Fruit fly (Drosophila melanogaster): ENCODE measurements around the gene nAChRalpha7.

Gene nAChRalpha7

DNA sequence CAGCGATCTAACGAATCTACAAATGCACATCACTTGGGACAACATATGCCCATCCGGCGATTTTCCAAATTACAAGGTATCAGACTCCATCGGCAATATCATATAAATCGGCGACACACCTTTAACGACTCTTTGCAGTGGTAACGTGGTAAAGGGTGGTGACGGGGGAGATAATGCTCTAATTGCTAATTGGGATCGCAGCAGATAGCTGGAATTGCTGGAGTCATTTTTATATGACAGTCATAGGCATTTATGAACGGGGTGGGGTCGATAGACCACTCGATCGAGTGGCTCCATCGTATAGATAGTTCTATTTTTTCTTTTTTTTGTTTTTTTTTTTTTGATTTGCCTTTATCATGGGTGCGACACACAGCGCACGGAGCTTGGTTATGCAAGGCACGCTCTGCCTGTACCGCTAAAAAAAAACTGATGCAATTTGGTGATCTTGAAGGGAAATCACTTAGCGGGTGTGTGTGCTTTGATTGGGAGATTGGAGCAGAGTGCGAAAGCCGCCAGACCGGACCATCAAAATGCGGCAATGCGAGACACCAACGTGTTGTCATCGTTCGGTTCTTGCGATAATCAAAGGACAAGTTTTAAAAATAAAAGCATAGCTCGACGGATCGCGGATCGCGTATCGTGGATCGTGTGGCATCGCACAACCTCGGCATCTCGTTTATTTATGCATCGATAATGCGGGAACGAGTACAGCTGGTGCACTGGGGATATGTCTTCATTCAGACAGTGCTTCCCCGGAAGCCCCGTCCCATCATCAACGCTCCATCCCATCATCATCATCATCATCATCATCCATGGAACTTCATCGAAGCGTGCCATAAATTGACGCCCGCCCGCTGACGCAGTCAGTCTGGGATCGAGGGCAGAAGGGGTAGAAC lies 33.7 kb downstream of the nAChRalpha7 start (continued):
- no peak for TF ChIP-seq CG16779 (tag; optimal IDR thresholded peaks at IDR 0.05)
- no peak for TF ChIP-seq CG32006 (GFP tag; optimal IDR thresholded peaks at IDR 0.05)
- no peak for TF ChIP-seq CG11902 (GFP tag; optimal IDR thresholded peaks at IDR 0.05)
- TF ChIP-seq Hr39 (GFP tag; optimal IDR thresholded peaks at IDR 0.05) = no peak
- TF ChIP-seq Gug (GFP tag; IDR thresholded peaks at IDR 0.05) = 0 out of 2 replicates have a peak, but pooled peaks have one; percentile 7
- no peak for TF ChIP-seq CG8632 (GFP tag; optimal IDR thresholded peaks at IDR 0.05)
- no peak for TF ChIP-seq CG8319 (GFP tag; optimal IDR thresholded peaks at IDR 0.05)
- no peak for TF ChIP-seq spab (GFP tag; optimal IDR thresholded peaks at IDR 0.05)
- no peak for TF ChIP-seq CG10631 (GFP tag; optimal IDR thresholded peaks at IDR 0.05)
- TF ChIP-seq CG6808 (GFP tag; optimal IDR thresholded peaks at IDR 0.05) = peak; percentile 43

DNA sequence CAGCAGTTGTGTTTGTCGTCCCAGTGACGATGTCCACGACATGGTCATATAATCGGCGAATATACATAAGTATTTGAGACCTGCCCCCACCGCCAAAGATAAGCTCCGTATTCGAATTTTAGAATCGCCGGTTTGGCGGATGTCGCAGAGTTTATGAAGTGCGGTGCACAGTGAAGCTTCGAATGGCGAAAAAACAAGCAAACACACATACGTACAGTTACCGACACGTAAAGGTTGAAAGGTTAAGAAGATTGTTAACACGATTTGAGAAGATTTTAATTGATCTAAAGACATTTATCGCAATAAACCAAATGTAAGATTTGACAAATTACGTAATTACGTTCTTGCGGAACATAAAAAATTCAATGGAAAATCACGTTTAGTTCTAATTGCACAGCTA lies 38.6 kb downstream of the nAChRalpha7 start:
- no peak for TF ChIP-seq CG6792 (GFP tag; optimal IDR thresholded peaks at IDR 0.05)
- TF ChIP-seq CG8119 (GFP tag; IDR thresholded peaks at IDR 0.05) = no peak
- TF ChIP-seq CG3032 (tag; optimal IDR thresholded peaks at IDR 0.05) = no peak
- TF ChIP-seq spab (GFP tag; optimal IDR thresholded peaks at IDR 0.05) = no peak
- TF ChIP-seq fd85E (GFP tag; optimal IDR thresholded peaks at IDR 0.05) = no peak
- no peak for TF ChIP-seq eg (GFP tag; IDR thresholded peaks at IDR 0.05)
- TF ChIP-seq vri (GFP tag; optimal IDR thresholded peaks at IDR 0.05) = peak; percentile 27

- TF ChIP-seq dsx (GFP tag; optimal IDR thresholded peaks at IDR 0.05; ENCODE audit: poor library complexity, severe bottlenecking) (no peak), CG8632 (GFP tag; optimal IDR thresholded peaks at IDR 0.05) (peak; percentile 5), achi (GFP tag; optimal IDR thresholded peaks at IDR 0.05) (peak; percentile 5), CG10631 (GFP tag; optimal IDR thresholded peaks at IDR 0.05) (no peak), CG31627 (GFP tag; optimal IDR thresholded peaks at IDR 0.05) (no peak), CG6792 (GFP tag; optimal IDR thresholded peaks at IDR 0.05) (peak; percentile 8), CG6276 (GFP tag; optimal IDR thresholded peaks at IDR 0.05) (no peak), Ets21C (GFP tag; optimal IDR thresholded peaks at IDR 0.05) (no peak), CG8119 (GFP tag; IDR thresholded peaks at IDR 0.05) (no peak), CG11762 (GFP tag; optimal IDR thresholded peaks at IDR 0.05; ENCODE audit: insufficient read depth) (no peak), vri (GFP tag; optimal IDR thresholded peaks at IDR 0.05) (peak; percentile 92), cyc (GFP tag; optimal IDR thresholded peaks at IDR 0.05) (no peak), salr (GFP tag; optimal IDR thresholded peaks at IDR 0.05) (no peak), topi (GFP tag; optimal IDR thresholded peaks at IDR 0.05) (peak; percentile 1), CG3032 (tag; optimal IDR thresholded peaks at IDR 0.05) (no peak), CG11902 (GFP tag; optimal IDR thresholded peaks at IDR 0.05) (no peak), CG10669 (GFP tag; optimal IDR thresholded peaks at IDR 0.05) (no peak), Met (GFP tag; optimal IDR thresholded peaks at IDR 0.05) (peak; percentile 3), pdm3 (GFP tag; optimal IDR thresholded peaks at IDR 0.05) (peak; percentile 35), CG34406 (GFP tag; optimal IDR thresholded peaks at IDR 0.05) (no peak), Lpt (GFP tag; optimal IDR thresholded peaks at IDR 0.05) (no peak), Eip78C (GFP tag) (no peak), OdsH (GFP tag; optimal IDR thresholded peaks at IDR 0.05) (peak; percentile 1), CG16779 (tag; optimal IDR thresholded peaks at IDR 0.05) (peak; percentile 40), CG6854 (GFP tag; optimal IDR thresholded peaks at IDR 0.05) (no peak), acj6 (GFP tag; optimal IDR thresholded peaks at IDR 0.05) (no peak), svp (GFP tag) (peak; percentile 65), spab (GFP tag; optimal IDR thresholded peaks at IDR 0.05) (no peak), Gug (GFP tag; IDR thresholded peaks at IDR 0.05) (no peak), fkh (GFP tag; optimal IDR thresholded peaks at IDR 0.05) (peak; percentile 86), fd85E (GFP tag; optimal IDR thresholded peaks at IDR 0.05) (no peak)
These were observed 40.3 kb downstream of the nAChRalpha7 start, which contains the start of gene CG8051 for dm6 chrX:19307810-19308456. TSS of gene CG8051 (minus strand) at chrX:19307925.
